Worm (Caenorhabditis elegans) whole organism, L4 larva: ENCODE measurements around the gene lim-6.

Experiments
- daf-12 ChIP-seq: fragments of 150-350 bp; optimal IDR thresholded peaks from 2 replicates; lab custom pipeline; 2014; ENCODE audit warnings: missing biosample characterization, missing genetic modification reagents, missing genetic modification characterization
- dmd-9 ChIP-seq: fragments of 200-800 bp; sonication (Bioruptor generic); IDR thresholded peaks from 2 replicates; pipeline ENCODE4 v1.3.6; 2022; ENCODE audit warnings: missing genetic modification reagents, missing genetic modification characterization, missing compliant biosample characterization
- dpl-1 ChIP-seq: fragments of 150-350 bp; optimal IDR thresholded peaks from 2 replicates; lab custom pipeline; 2014; ENCODE audit warnings: missing biosample characterization, missing genetic modification reagents, missing genetic modification characterization
- egl-27 ChIP-seq: sonication (generic microtip); optimal IDR thresholded peaks from 3 replicates; lab custom pipeline; 2017; ENCODE audit warnings: missing biosample characterization, missing genetic modification reagents, missing genetic modification characterization
- fos-1 ChIP-seq: fragments of 150-350 bp; optimal IDR thresholded peaks from 2 replicates; lab custom pipeline; 2014; ENCODE audit warnings: missing biosample characterization, missing genetic modification characterization
- lsy-2 ChIP-seq, 2 experiments: fragments of 150-350 bp in 1 of 2; sonication (generic microtip) in 1 of 2; optimal IDR thresholded peaks; 2 replicates each; lab custom pipeline; 2014 to 2017; ENCODE audit warnings: missing biosample characterization in 2 of 2, missing genetic modification characterization in 2 of 2
- mdl-1 ChIP-seq, 2 experiments: fragments of 150-350 bp in 1 of 2; sonication (generic microtip) in 1 of 2; optimal IDR thresholded peaks; 2 replicates each; lab custom pipeline; 2014 to 2017; ENCODE audit warnings: missing biosample characterization in 2 of 2, missing genetic modification characterization in 2 of 2
- mep-1 ChIP-seq: fragments of 150-350 bp; sonication (generic microtip); optimal IDR thresholded peaks from 3 replicates; lab custom pipeline; 2014; ENCODE audit warnings: missing biosample characterization, missing genetic modification characterization
- nhr-25 ChIP-seq: sonication (generic microtip); optimal IDR thresholded peaks from 2 replicates; lab custom pipeline; 2017; ENCODE audit warnings: missing genetic modification characterization, mild to moderate bottlenecking, missing compliant biosample characterization, antibody characterized with exemption, moderate library complexity, borderline replicate concordance; ENCODE audit not compliant: insufficient read depth
- nhr-48 ChIP-seq: sonication (generic microtip); optimal IDR thresholded peaks from 2 replicates; lab custom pipeline; 2016; ENCODE audit warnings: mild to moderate bottlenecking, missing genetic modification characterization, missing compliant biosample characterization
- pha-4 ChIP-seq, 2 experiments: fragments of 150-350 bp in 1 of 2; fragments of 200-800 bp in 1 of 2; sonication (Bioruptor generic) in 1 of 2; IDR thresholded peaks in 1 of 2; optimal IDR thresholded peaks in 1 of 2; 2 replicates each; pipeline versions ENCODE4 v1.3.6 to Lab custom; 2014 to 2022; ENCODE audit warnings: missing genetic modification characterization in 2 of 2, missing genetic modification reagents in 2 of 2, missing biosample characterization in 1 of 2, missing compliant biosample characterization in 1 of 2

ce11 chrX:1053929-1054328, 18.3 kb upstream of the lim-6 start, which contains the start of gene ncs-3:
- TF ChIP-seq nhr-25: no peak
- no peak for TF ChIP-seq mep-1 (tag; lab: Kevin White, UChicago)
- TF ChIP-seq daf-12 (tag; lab: Kevin White, UChicago): no peak
- no peak for TF ChIP-seq nhr-48 (tag; lab: Kevin White, UChicago)
- TF ChIP-seq dpl-1: no peak
- TF ChIP-seq dmd-9 (GFP tag; lab: Robert Waterston, UW): no peak
- TF ChIP-seq mdl-1 (tag; optimal IDR thresholded peaks at IDR 0.05; lab: Kevin White, UChicago): no peak
- no peak for TF ChIP-seq pha-4 (GFP tag; IDR thresholded peaks at IDR 0.05; lab: Robert Waterston, UW)
- no peak for TF ChIP-seq pha-4 (tag; optimal IDR thresholded peaks at IDR 0.05; lab: Kevin White, UChicago)
- no peak for TF ChIP-seq fos-1 (tag; lab: Kevin White, UChicago)
- no peak for TF ChIP-seq lsy-2 (tag; optimal IDR thresholded peaks at IDR 0.05; lab: Kevin White, UChicago)
- no peak for TF ChIP-seq egl-27 (tag; lab: Kevin White, UChicago)
